Fruit fly (Drosophila melanogaster): ENCODE measurements around the gene laf.

dm6 chr3R:4910839-4911341 lies 32.6 kb upstream of the laf start:
- no peak for TF ChIP-seq CG17612 (GFP tag; IDR thresholded peaks at IDR 0.05)
- no peak for TF ChIP-seq gfzf (GFP tag; optimal IDR thresholded peaks at IDR 0.05)
- no peak for TF ChIP-seq CG8765 (GFP tag; IDR thresholded peaks at IDR 0.05)
- TF ChIP-seq dati (GFP tag; IDR thresholded peaks at IDR 0.05), result no peak
- TF ChIP-seq D (optimal IDR thresholded peaks at IDR 0.05), result no peak
- no peak for TF ChIP-seq D (GFP tag; optimal IDR thresholded peaks at IDR 0.05)
- TF ChIP-seq tio (GFP tag; optimal IDR thresholded peaks at IDR 0.05), result no peak
- TF ChIP-seq CG7928 (GFP tag; optimal IDR thresholded peaks at IDR 0.05), result no peak
- no peak for TF ChIP-seq CG17385 (GFP tag; optimal IDR thresholded peaks at IDR 0.05)
- TF ChIP-seq Ets97D (GFP tag; optimal IDR thresholded peaks at IDR 0.05), result no peak
- no peak for TF ChIP-seq pan (optimal IDR thresholded peaks at IDR 0.05)
- TF ChIP-seq pan (GFP tag; optimal IDR thresholded peaks at IDR 0.05 in 1 of 2, IDR thresholded peaks at IDR 0.05 in 1 of 2), result no peak
- TF ChIP-seq CG6654 (GFP tag; optimal IDR thresholded peaks at IDR 0.05), result no peak
- no peak for TF ChIP-seq bab2 (GFP tag; optimal IDR thresholded peaks at IDR 0.05)
- TF ChIP-seq ERR (GFP tag; optimal IDR thresholded peaks at IDR 0.05), result no peak
- no peak for TF ChIP-seq B-H2 (GFP tag; optimal IDR thresholded peaks at IDR 0.05)

Data from whole organism, embryonic.